Worm (Caenorhabditis elegans) whole organism, L2 larva: ENCODE data around the gene phf-30.
A peak's percentile ranks its signal among the peaks of the same experiment; 100 is the strongest.

Experiments
- C34F6.9 ChIP-seq: fragments of 150-350 bp; optimal IDR thresholded peaks from 2 replicates; lab custom pipeline; 2014; ENCODE audit warnings: missing biosample characterization, missing genetic modification characterization
- F13H6.1 ChIP-seq: sonication (generic microtip); optimal IDR thresholded peaks from 2 replicates; lab custom pipeline; 2016; ENCODE audit warnings: missing genetic modification characterization, missing compliant biosample characterization
- R02D3.7 ChIP-seq: fragments of 150-350 bp; optimal IDR thresholded peaks from 2 replicates; lab custom pipeline; 2014; ENCODE audit warnings: missing biosample characterization, missing genetic modification characterization
- alr-1 ChIP-seq: fragments of 150-350 bp; optimal IDR thresholded peaks from 2 replicates; lab custom pipeline; 2014; ENCODE audit warnings: missing biosample characterization, missing genetic modification characterization
- aly-2 ChIP-seq: fragments of 150-350 bp; optimal IDR thresholded peaks from 2 replicates; lab custom pipeline; 2014; ENCODE audit warnings: missing biosample characterization, missing genetic modification characterization
- ama-1 ChIP-seq: fragments of 150-350 bp; optimal IDR thresholded peaks from 2 replicates; lab custom pipeline; 2018; ENCODE audit warnings: inconsistent platforms
- blmp-1 ChIP-seq: sonication (generic microtip); optimal IDR thresholded peaks from 2 replicates; lab custom pipeline; 2017; ENCODE audit warnings: missing genetic modification characterization, mild to moderate bottlenecking, missing compliant biosample characterization, antibody characterized with exemption, moderate library complexity; ENCODE audit not compliant: insufficient read depth
- ceh-82 ChIP-seq: fragments of 150-350 bp; optimal IDR thresholded peaks from 2 replicates; lab custom pipeline; 2014; ENCODE audit warnings: missing biosample characterization, missing genetic modification characterization
- crh-2 ChIP-seq: sonication (generic microtip); optimal IDR thresholded peaks from 2 replicates; lab custom pipeline; 2017; ENCODE audit warnings: missing biosample characterization, missing genetic modification characterization
- dmd-4 ChIP-seq: sonication (generic microtip); optimal IDR thresholded peaks from 2 replicates; lab custom pipeline; 2017; ENCODE audit warnings: missing biosample characterization, missing genetic modification characterization
- egl-27 ChIP-seq: sonication (generic microtip); optimal IDR thresholded peaks from 3 replicates; lab custom pipeline; 2017; ENCODE audit warnings: missing biosample characterization, missing genetic modification reagents, missing genetic modification characterization
- elt-1 ChIP-seq: fragments of 150-350 bp; optimal IDR thresholded peaks from 2 replicates; lab custom pipeline; 2014; ENCODE audit warnings: missing biosample characterization, missing genetic modification characterization
- elt-3 ChIP-seq: sonication (generic microtip); optimal IDR thresholded peaks from 2 replicates; lab custom pipeline; 2017; ENCODE audit warnings: missing biosample characterization, missing genetic modification characterization
- fos-1 ChIP-seq: fragments of 150-350 bp; optimal IDR thresholded peaks from 2 replicates; lab custom pipeline; 2014; ENCODE audit warnings: missing biosample characterization, missing genetic modification characterization
- gmeb-1 ChIP-seq: fragments of 150-350 bp; optimal IDR thresholded peaks from 2 replicates; lab custom pipeline; 2014; ENCODE audit warnings: missing biosample characterization, missing genetic modification characterization
- lsy-2 ChIP-seq, 2 experiments: fragments of 150-350 bp in 1 of 2; sonication (generic microtip) in 1 of 2; optimal IDR thresholded peaks; 2 replicates each; lab custom pipeline; 2014 to 2017; ENCODE audit warnings: missing biosample characterization in 2 of 2, missing genetic modification characterization in 2 of 2
- mab-5 ChIP-seq: fragments of 150-350 bp; optimal IDR thresholded peaks from 2 replicates; lab custom pipeline; 2014; ENCODE audit warnings: missing biosample characterization, missing genetic modification characterization
- mdl-1 ChIP-seq, 2 experiments: fragments of 150-350 bp in 1 of 2; sonication (generic microtip) in 1 of 2; optimal IDR thresholded peaks; 2 replicates each; lab custom pipeline; 2017; ENCODE audit warnings: missing biosample characterization in 2 of 2, missing genetic modification characterization in 2 of 2
- nhr-12 ChIP-seq: fragments of 150-350 bp; optimal IDR thresholded peaks from 2 replicates; lab custom pipeline; 2014; ENCODE audit warnings: missing biosample characterization, missing genetic modification characterization
- nhr-129 ChIP-seq: fragments of 150-350 bp; optimal IDR thresholded peaks from 2 replicates; lab custom pipeline; 2014; ENCODE audit warnings: missing biosample characterization, missing genetic modification characterization
- nhr-21 ChIP-seq: fragments of 150-350 bp; optimal IDR thresholded peaks from 2 replicates; lab custom pipeline; 2014; ENCODE audit warnings: missing biosample characterization, missing genetic modification characterization
- nhr-23 ChIP-seq: fragments of 150-350 bp; optimal IDR thresholded peaks from 2 replicates; lab custom pipeline; 2014; ENCODE audit warnings: missing biosample characterization, missing genetic modification reagents, missing genetic modification characterization
- nhr-237 ChIP-seq: fragments of 150-350 bp; optimal IDR thresholded peaks from 2 replicates; lab custom pipeline; 2014; ENCODE audit warnings: missing biosample characterization, missing genetic modification characterization
- nhr-25 ChIP-seq: fragments of 150-350 bp; sonication (generic microtip); optimal IDR thresholded peaks from 3 replicates; lab custom pipeline; 2014; ENCODE audit warnings: missing biosample characterization, missing genetic modification characterization
- sem-4 ChIP-seq: fragments of 150-350 bp; optimal IDR thresholded peaks from 2 replicates; lab custom pipeline; 2014; ENCODE audit warnings: missing biosample characterization, missing genetic modification reagents, missing genetic modification characterization
- skn-1 ChIP-seq: sonication (generic microtip); optimal IDR thresholded peaks from 2 replicates; lab custom pipeline; 2017; ENCODE audit warnings: missing biosample characterization, missing genetic modification characterization
- sma-3 ChIP-seq: sonication (generic microtip); optimal IDR thresholded peaks from 2 replicates; lab custom pipeline; 2016; ENCODE audit warnings: missing genetic modification reagents, missing genetic modification characterization, missing compliant biosample characterization
- sma-9 ChIP-seq, 2 experiments: fragments of 150-350 bp in 1 of 2; sonication (generic microtip) in 1 of 2; optimal IDR thresholded peaks; 2 replicates each; lab custom pipeline; 2014 to 2016; ENCODE audit warnings: missing genetic modification characterization in 2 of 2, mild to moderate bottlenecking in 1 of 2, missing biosample characterization in 1 of 2, missing compliant biosample characterization in 1 of 2, missing genetic modification reagents in 1 of 2, moderate library complexity in 1 of 2
- snpc-4 ChIP-seq: fragments of 150-350 bp; optimal IDR thresholded peaks from 2 replicates; lab custom pipeline; 2014; ENCODE audit warnings: missing biosample characterization, missing genetic modification characterization
- unc-39 ChIP-seq: fragments of 150-350 bp; optimal IDR thresholded peaks from 2 replicates; lab custom pipeline; 2014; ENCODE audit warnings: missing biosample characterization, missing genetic modification characterization
- unc-55 ChIP-seq: fragments of 150-350 bp; sonication (generic microtip); optimal IDR thresholded peaks from 3 replicates; lab custom pipeline; 2014; ENCODE audit warnings: missing biosample characterization, missing genetic modification reagents, missing genetic modification characterization
- unc-62 ChIP-seq: fragments of 150-350 bp; optimal IDR thresholded peaks from 2 replicates; lab custom pipeline; 2014; ENCODE audit warnings: missing biosample characterization, missing genetic modification reagents, missing genetic modification characterization
- zag-1 ChIP-seq: fragments of 150-350 bp; optimal IDR thresholded peaks from 2 replicates; lab custom pipeline; 2014; ENCODE audit warnings: missing biosample characterization, missing genetic modification characterization
- ztf-1 ChIP-seq: fragments of 200-800 bp; sonication (Bioruptor generic); conservative IDR thresholded peaks from 2 replicates; pipeline ENCODE4 v1.3.6; 2022; ENCODE audit warnings: missing genetic modification characterization, missing compliant biosample characterization
- ztf-11 ChIP-seq: sonication (generic microtip); optimal IDR thresholded peaks from 2 replicates; lab custom pipeline; 2017; ENCODE audit warnings: missing biosample characterization, missing genetic modification characterization

phf-30 gene

ce11 chrV:8428585-8429414, 40.0 kb upstream of the phf-30 start:
- TF ChIP-seq gmeb-1 (tag; lab: Kevin White, UChicago), result no peak
- TF ChIP-seq C34F6.9, result peak; percentile 59
- TF ChIP-seq sma-9 (GFP tag; optimal IDR thresholded peaks at IDR 0.05; lab: Kevin White, UChicago), result peak; percentile 71
- no peak for TF ChIP-seq sma-9 (tag; optimal IDR thresholded peaks at IDR 0.05; lab: Kevin White, UChicago)
- TF ChIP-seq nhr-25 (tag; lab: Kevin White, UChicago), result no peak
- no peak for TF ChIP-seq aly-2 (tag; lab: Kevin White, UChicago)
- peak in 1 of 2 experiments; percentile 20 for TF ChIP-seq lsy-2 (tag; optimal IDR thresholded peaks at IDR 0.05; lab: Kevin White, UChicago)
- TF ChIP-seq unc-55, result peak; percentile 60
- TF ChIP-seq, all 48 proteins: peak for 4

DNA sequence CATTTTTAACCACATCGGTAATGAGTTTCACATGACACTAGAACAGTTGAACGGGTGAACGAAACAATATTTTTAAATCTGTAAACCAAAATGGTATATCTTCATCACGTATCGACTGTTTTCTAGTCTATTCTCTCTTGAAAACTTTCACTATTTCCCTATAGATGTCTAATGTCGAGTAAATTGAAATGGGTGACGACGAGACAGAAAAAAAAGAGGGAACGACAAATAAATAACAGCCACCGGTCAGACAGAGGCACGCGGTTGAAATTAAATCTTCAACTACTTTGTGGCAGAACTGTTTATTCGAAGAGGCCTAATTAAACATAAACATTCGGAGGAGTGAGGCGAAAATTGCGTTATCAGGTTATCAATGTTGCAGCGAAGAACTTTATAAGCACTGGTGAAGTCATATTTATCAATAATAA, 34.4 kb upstream of the phf-30 start:
- TF ChIP-seq sma-9 (GFP tag; optimal IDR thresholded peaks at IDR 0.05; lab: Kevin White, UChicago), result peak; percentile 5
- TF ChIP-seq sma-9 (tag; optimal IDR thresholded peaks at IDR 0.05; lab: Kevin White, UChicago), result no peak
- peak; percentile 73 for TF ChIP-seq blmp-1 (tag; lab: Kevin White, UChicago)
- peak; percentile 37 for TF ChIP-seq crh-2
- TF ChIP-seq fos-1 (tag; lab: Kevin White, UChicago), result peak; percentile 65
- peak; percentile 36 for TF ChIP-seq F13H6.1 (tag; lab: Kevin White, UChicago)
- no peak for TF ChIP-seq snpc-4 (tag; lab: Kevin White, UChicago)
- TF ChIP-seq gmeb-1 (tag; lab: Kevin White, UChicago), result peak; percentile 32
- TF ChIP-seq nhr-25 (tag; lab: Kevin White, UChicago), result peak; percentile 35
- TF ChIP-seq sem-4 (tag; lab: Kevin White, UChicago), result no peak
- peak; percentile 36 for TF ChIP-seq nhr-129 (tag; lab: Kevin White, UChicago)

DNA sequence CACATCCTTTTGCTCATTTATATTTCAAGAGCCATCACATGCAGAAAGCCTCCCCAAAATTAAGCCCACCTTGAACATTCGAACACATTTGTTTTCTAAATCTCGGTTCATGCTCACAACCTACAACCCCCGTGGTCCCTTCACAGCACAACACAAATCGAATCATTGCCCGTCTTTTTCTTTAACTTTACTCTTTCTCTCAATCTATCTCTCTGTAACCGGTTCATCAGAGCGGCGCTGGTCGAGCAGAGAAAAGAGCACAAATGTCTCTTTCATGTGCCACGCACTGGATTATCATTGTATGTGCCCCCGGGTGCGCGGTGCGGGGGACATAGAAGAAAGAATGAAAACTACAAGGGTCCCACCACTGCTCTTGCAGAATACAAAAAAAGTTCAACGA, 33.5 kb upstream of the phf-30 start:
- TF ChIP-seq ama-1 (lab: Kevin White, UChicago) (no peak), nhr-21 (tag; lab: Kevin White, UChicago) (no peak), ceh-82 (tag; lab: Kevin White, UChicago) (no peak)

DNA sequence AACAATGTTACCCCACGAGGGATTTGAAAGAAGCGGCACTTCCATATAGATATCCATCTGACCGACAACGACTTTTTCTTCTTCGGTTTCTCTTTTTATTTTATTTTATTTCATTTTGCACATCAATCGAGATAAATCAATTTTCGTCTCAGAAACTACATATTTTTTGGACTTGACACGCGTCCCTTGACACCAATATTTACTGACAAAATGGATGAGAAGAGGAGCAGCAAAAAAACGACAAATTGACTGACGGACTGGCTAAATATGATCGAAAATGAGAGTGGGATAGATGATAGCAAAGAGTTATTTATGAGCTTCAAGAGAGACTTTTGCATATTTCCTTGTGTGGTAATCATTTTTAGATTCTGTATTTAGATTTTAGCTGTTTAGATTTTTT, 31.5 kb upstream of the phf-30 start:
- TF ChIP-seq ztf-1 (GFP tag; lab: Robert Waterston, UW), result no peak
- peak; percentile 74 for TF ChIP-seq mab-5

ce11 chrV:8444357-8444856, 24.4 kb upstream of the phf-30 start, which contains the start of gene lmd-3:
lmd-3 (minus strand) TSS chrV:8444806.
- TF ChIP-seq skn-1 (tag; lab: Kevin White, UChicago) (no peak), R02D3.7 (no peak), nhr-23 (tag; lab: Kevin White, UChicago) (no peak), elt-3 (no peak), elt-1 (tag; lab: Kevin White, UChicago) (no peak), lsy-2 (tag; optimal IDR thresholded peaks at IDR 0.05; lab: Kevin White, UChicago) (no peak), alr-1 (no peak), ztf-11 (tag; lab: Kevin White, UChicago) (no peak), aly-2 (tag; lab: Kevin White, UChicago) (no peak), egl-27 (tag; lab: Kevin White, UChicago) (no peak), mdl-1 (tag; optimal IDR thresholded peaks at IDR 0.05; lab: Kevin White, UChicago) (no peak), unc-62 (GFP tag; lab: Kevin White, UChicago) (no peak), fos-1 (tag; lab: Kevin White, UChicago) (no peak)
- TF ChIP-seq, all 48 proteins: peak for 0

ce11 chrV:8445636-8446035, 23.2 kb upstream of the phf-30 start:
- TF ChIP-seq fos-1 (tag; lab: Kevin White, UChicago) (peak; percentile 65), mdl-1 (tag; optimal IDR thresholded peaks at IDR 0.05; lab: Kevin White, UChicago) (no peak), nhr-12 (tag; lab: Kevin White, UChicago) (no peak), nhr-21 (tag; lab: Kevin White, UChicago) (peak; percentile 14), C34F6.9 (peak; percentile 16), lsy-2 (tag; optimal IDR thresholded peaks at IDR 0.05; lab: Kevin White, UChicago) (peak in 1 of 2 experiments; percentile 20), snpc-4 (tag; lab: Kevin White, UChicago) (peak; percentile 1), sma-3 (GFP tag; lab: Kevin White, UChicago) (peak; percentile 66), gmeb-1 (tag; lab: Kevin White, UChicago) (peak; percentile 48), unc-55 (no peak), dmd-4 (tag; lab: Kevin White, UChicago) (no peak), nhr-129 (tag; lab: Kevin White, UChicago) (peak; percentile 56), unc-39 (tag; lab: Kevin White, UChicago) (no peak), F13H6.1 (tag; lab: Kevin White, UChicago) (peak; percentile 38), nhr-25 (tag; lab: Kevin White, UChicago) (peak; percentile 33), ceh-82 (tag; lab: Kevin White, UChicago) (no peak), nhr-237 (tag; lab: Kevin White, UChicago) (no peak), zag-1 (tag; lab: Kevin White, UChicago) (no peak), unc-62 (GFP tag; lab: Kevin White, UChicago) (no peak), sma-9 (GFP tag; optimal IDR thresholded peaks at IDR 0.05; lab: Kevin White, UChicago) (peak; percentile 56), sma-9 (tag; optimal IDR thresholded peaks at IDR 0.05; lab: Kevin White, UChicago) (no peak), crh-2 (peak; percentile 50)
